Fruit fly (Drosophila melanogaster) whole organism, embryonic: ENCODE data around the gene CG14856.
A peak's percentile ranks its signal among the peaks of the same experiment; 100 is the strongest.

Experiments
- Asciz ChIP-seq: fragments of 200-800 bp; sonication (Bioruptor generic); optimal IDR thresholded peaks from 2 replicates; lab custom pipeline; 2017; ENCODE audit warnings: missing biosample characterization, mild to moderate bottlenecking, missing genetic modification characterization, missing genetic modification reagents
- CG11504 ChIP-seq: fragments of 200-800 bp; sonication (Bioruptor generic); optimal IDR thresholded peaks from 3 replicates; lab custom pipeline; 2019; ENCODE audit warnings: missing biosample characterization, mild to moderate bottlenecking, missing genetic modification characterization, moderate library complexity
- CG12391 ChIP-seq: fragments of 200-800 bp; sonication (Bioruptor generic); optimal IDR thresholded peaks from 3 replicates; lab custom pipeline; 2018; ENCODE audit warnings: missing biosample characterization, mild to moderate bottlenecking, missing genetic modification characterization, moderate library complexity
- CG13287 ChIP-seq: fragments of 200-800 bp; sonication (Bioruptor generic); IDR thresholded peaks from 2 replicates; pipeline ENCODE4 v1.3.6; 2022; ENCODE audit warnings: missing biosample characterization, missing genetic modification characterization; ENCODE audit not compliant: partially characterized antibody
- CG13624 ChIP-seq: fragments of 200-800 bp; sonication (Bioruptor generic); optimal IDR thresholded peaks from 2 replicates; lab custom pipeline; 2016; ENCODE audit warnings: missing biosample characterization, missing genetic modification characterization
- CG14050 ChIP-seq: fragments of 200-800 bp; sonication (Bioruptor generic); IDR thresholded peaks from 3 replicates; pipeline ENCODE4 v1.3.6; 2022; ENCODE audit warnings: missing biosample characterization, missing genetic modification characterization
- CG14667 ChIP-seq: fragments of 200-800 bp; sonication (Bioruptor generic); IDR thresholded peaks from 2 replicates; pipeline ENCODE4 v1.3.6; 2022; ENCODE audit warnings: missing biosample characterization, missing genetic modification characterization
- CG15073 ChIP-seq: fragments of 200-800 bp; sonication (Bioruptor generic); optimal IDR thresholded peaks from 2 replicates; lab custom pipeline; 2016; ENCODE audit warnings: missing biosample characterization, missing genetic modification characterization
- CG17361 ChIP-seq: fragments of 200-800 bp; sonication (Bioruptor generic); IDR thresholded peaks from 3 replicates; pipeline ENCODE4 v1.3.6; 2022; ENCODE audit warnings: missing biosample characterization, missing genetic modification characterization
- CG1832 ChIP-seq: fragments of 200-800 bp; sonication (Bioruptor generic); optimal IDR thresholded peaks from 2 replicates; lab custom pipeline; 2017; ENCODE audit warnings: missing biosample characterization, mild to moderate bottlenecking, missing genetic modification characterization, inconsistent platforms
- CG18599 ChIP-seq: fragments of 200-800 bp; sonication (Bioruptor generic); optimal IDR thresholded peaks from 3 replicates; lab custom pipeline; 2017; ENCODE audit warnings: missing biosample characterization, missing genetic modification characterization, mild to moderate bottlenecking, moderate library complexity, missing genetic modification reagents
- CG32772 ChIP-seq: fragments of 200-800 bp; sonication (Bioruptor generic); IDR thresholded peaks from 2 replicates; pipeline ENCODE4 v1.3.6; 2022; ENCODE audit warnings: missing biosample characterization, missing genetic modification characterization
- CG4707 ChIP-seq: fragments of 200-800 bp; sonication (Bioruptor generic); optimal IDR thresholded peaks from 2 replicates; lab custom pipeline; 2018; ENCODE audit warnings: missing biosample characterization, mild to moderate bottlenecking, missing genetic modification characterization, moderate library complexity
- CG6765 ChIP-seq: fragments of 200-800 bp; sonication (Bioruptor generic); optimal IDR thresholded peaks from 3 replicates; lab custom pipeline; 2017; ENCODE audit warnings: missing biosample characterization, mild to moderate bottlenecking, missing genetic modification characterization
- CG7556 ChIP-seq: fragments of 200-800 bp; sonication (Bioruptor generic); optimal IDR thresholded peaks from 2 replicates; lab custom pipeline; 2017; ENCODE audit warnings: missing biosample characterization, mild to moderate bottlenecking, missing genetic modification characterization
- CG8281 ChIP-seq: fragments of 200-800 bp; sonication (Bioruptor generic); optimal IDR thresholded peaks from 2 replicates; lab custom pipeline; 2018; ENCODE audit warnings: missing biosample characterization, mild to moderate bottlenecking, missing genetic modification characterization, moderate library complexity
- CG9437 ChIP-seq: fragments of 200-800 bp; sonication (Bioruptor generic); optimal IDR thresholded peaks from 2 replicates; lab custom pipeline; 2018; ENCODE audit warnings: missing biosample characterization, mild to moderate bottlenecking, missing genetic modification characterization
- CG9727 ChIP-seq: fragments of 200-800 bp; sonication (Bioruptor generic); optimal IDR thresholded peaks from 3 replicates; lab custom pipeline; 2017; ENCODE audit warnings: missing biosample characterization, mild to moderate bottlenecking, missing genetic modification characterization
- Drgx ChIP-seq: fragments of 200-800 bp; sonication (Bioruptor generic); IDR thresholded peaks from 2 replicates; pipeline ENCODE4 v1.3.6; 2022; ENCODE audit warnings: missing biosample characterization, missing genetic modification characterization
- Ets65A ChIP-seq: fragments of 200-800 bp; sonication (Bioruptor generic); peaks from one replicate; lab custom pipeline; 2016; ENCODE audit warnings: missing biosample characterization, missing genetic modification characterization
- Hr3 ChIP-seq: fragments of 200-800 bp; sonication (Bioruptor generic); optimal IDR thresholded peaks from 3 replicates; lab custom pipeline; 2016; ENCODE audit warnings: missing biosample characterization, missing genetic modification characterization
- Kr ChIP-seq: fragments of 200-800 bp; sonication (Bioruptor generic); optimal IDR thresholded peaks from 2 replicates; lab custom pipeline; 2017; ENCODE audit warnings: missing biosample characterization, mild to moderate bottlenecking, missing genetic modification characterization
- MTF-1 ChIP-seq: fragments of 200-800 bp; sonication (Bioruptor generic); optimal IDR thresholded peaks from 2 replicates; lab custom pipeline; 2018; ENCODE audit warnings: missing biosample characterization, mild to moderate bottlenecking, missing genetic modification characterization, borderline replicate concordance
- NC2β ChIP-seq: fragments of 200-800 bp; sonication (Bioruptor generic); optimal IDR thresholded peaks from 2 replicates; lab custom pipeline; 2016; ENCODE audit warnings: missing biosample characterization, missing genetic modification characterization
- NfI ChIP-seq: fragments of 200-800 bp; sonication (Bioruptor generic); optimal IDR thresholded peaks from 3 replicates; lab custom pipeline; 2018; ENCODE audit warnings: missing biosample characterization, mild to moderate bottlenecking, missing genetic modification characterization, moderate library complexity
- Opbp ChIP-seq: fragments of 200-800 bp; sonication (Bioruptor generic); IDR thresholded peaks from 3 replicates; pipeline ENCODE4 v1.3.6; 2022; ENCODE audit warnings: missing biosample characterization, missing genetic modification characterization; ENCODE audit not compliant: partially characterized antibody
- Sin3A ChIP-seq: fragments of >200 bp; optimal IDR thresholded peaks from 2 replicates; lab custom pipeline; 2018
- Sox102F ChIP-seq: fragments of 200-800 bp; sonication (Bioruptor generic); optimal IDR thresholded peaks from 2 replicates; lab custom pipeline; 2018; ENCODE audit warnings: missing biosample characterization, mild to moderate bottlenecking, missing genetic modification characterization, moderate library complexity
- az2 ChIP-seq: fragments of 200-800 bp; sonication (Bioruptor generic); optimal IDR thresholded peaks from 3 replicates; lab custom pipeline; 2016; ENCODE audit warnings: missing biosample characterization, missing genetic modification characterization
- bsh ChIP-seq, 2 experiments: fragments of 200-800 bp; sonication (Bioruptor generic); optimal IDR thresholded peaks; 2 replicates each; lab custom pipeline; 2017 to 2018; ENCODE audit warnings: mild to moderate bottlenecking in 2 of 2, missing biosample characterization in 2 of 2, missing genetic modification characterization in 2 of 2, moderate library complexity in 1 of 2
- crol ChIP-seq: fragments of 200-800 bp; sonication (Bioruptor generic); IDR thresholded peaks from 2 replicates; pipeline ENCODE4 v1.3.6; 2022; ENCODE audit warnings: missing biosample characterization, missing genetic modification characterization
- crp ChIP-seq, 2 experiments: fragments of 200-800 bp; sonication (Bioruptor generic); optimal IDR thresholded peaks; 2 replicates in 1 of 2; 3 replicates in 1 of 2; lab custom pipeline; 2017; ENCODE audit warnings: missing biosample characterization in 2 of 2, missing genetic modification characterization in 2 of 2, mild to moderate bottlenecking in 1 of 2, moderate library complexity in 1 of 2
- disco-r ChIP-seq: fragments of 200-800 bp; sonication (Bioruptor generic); optimal IDR thresholded peaks from 2 replicates; lab custom pipeline; 2016; ENCODE audit warnings: missing biosample characterization, missing genetic modification characterization
- gcm ChIP-seq: fragments of 200-800 bp; sonication (Bioruptor generic); optimal IDR thresholded peaks from 2 replicates; lab custom pipeline; 2019; ENCODE audit warnings: missing biosample characterization, mild to moderate bottlenecking, missing genetic modification characterization, moderate library complexity
- p53 ChIP-seq: fragments of 200-800 bp; sonication (Bioruptor generic); optimal IDR thresholded peaks from 2 replicates; lab custom pipeline; 2016; ENCODE audit warnings: missing biosample characterization, missing genetic modification characterization
- rib ChIP-seq: fragments of 200-800 bp; sonication (Bioruptor generic); IDR thresholded peaks from 2 replicates; pipeline ENCODE4 v1.3.6; 2022; ENCODE audit warnings: missing biosample characterization, missing genetic modification characterization
- salm ChIP-seq: fragments of 200-800 bp; sonication (Bioruptor generic); optimal IDR thresholded peaks from 2 replicates; lab custom pipeline; 2018; ENCODE audit warnings: missing biosample characterization, mild to moderate bottlenecking, missing genetic modification characterization
- schlank ChIP-seq: fragments of 200-800 bp; sonication (Bioruptor generic); optimal IDR thresholded peaks from 2 replicates; lab custom pipeline; 2018; ENCODE audit warnings: missing biosample characterization, mild to moderate bottlenecking, missing genetic modification characterization
- so ChIP-seq: fragments of 200-800 bp; sonication (Bioruptor generic); IDR thresholded peaks from 3 replicates; pipeline ENCODE4 v1.3.6; 2022; ENCODE audit warnings: missing biosample characterization, missing genetic modification characterization
- stc ChIP-seq: fragments of 200-800 bp; sonication (Bioruptor generic); IDR thresholded peaks from 2 replicates; pipeline ENCODE4 v1.3.6; 2022; ENCODE audit warnings: missing biosample characterization, missing genetic modification characterization
- trh ChIP-seq: fragments of 200-800 bp; sonication (Bioruptor generic); optimal IDR thresholded peaks from 2 replicates; lab custom pipeline; 2016; ENCODE audit warnings: missing biosample characterization, missing genetic modification characterization
- usp ChIP-seq: fragments of >200 bp; optimal IDR thresholded peaks from 2 replicates; lab custom pipeline; 2017; ENCODE audit warnings: missing biosample characterization, missing genetic modification characterization
- wek ChIP-seq: fragments of 200-800 bp; sonication (Bioruptor generic); optimal IDR thresholded peaks from 3 replicates; lab custom pipeline; 2018; ENCODE audit warnings: missing biosample characterization, mild to moderate bottlenecking, missing genetic modification characterization, moderate library complexity
- zen ChIP-seq: fragments of 200-800 bp; sonication (Bioruptor generic); optimal IDR thresholded peaks from 3 replicates; lab custom pipeline; 2018; ENCODE audit warnings: missing biosample characterization, mild to moderate bottlenecking, missing genetic modification characterization, moderate library complexity

Gene CG14856

DNA sequence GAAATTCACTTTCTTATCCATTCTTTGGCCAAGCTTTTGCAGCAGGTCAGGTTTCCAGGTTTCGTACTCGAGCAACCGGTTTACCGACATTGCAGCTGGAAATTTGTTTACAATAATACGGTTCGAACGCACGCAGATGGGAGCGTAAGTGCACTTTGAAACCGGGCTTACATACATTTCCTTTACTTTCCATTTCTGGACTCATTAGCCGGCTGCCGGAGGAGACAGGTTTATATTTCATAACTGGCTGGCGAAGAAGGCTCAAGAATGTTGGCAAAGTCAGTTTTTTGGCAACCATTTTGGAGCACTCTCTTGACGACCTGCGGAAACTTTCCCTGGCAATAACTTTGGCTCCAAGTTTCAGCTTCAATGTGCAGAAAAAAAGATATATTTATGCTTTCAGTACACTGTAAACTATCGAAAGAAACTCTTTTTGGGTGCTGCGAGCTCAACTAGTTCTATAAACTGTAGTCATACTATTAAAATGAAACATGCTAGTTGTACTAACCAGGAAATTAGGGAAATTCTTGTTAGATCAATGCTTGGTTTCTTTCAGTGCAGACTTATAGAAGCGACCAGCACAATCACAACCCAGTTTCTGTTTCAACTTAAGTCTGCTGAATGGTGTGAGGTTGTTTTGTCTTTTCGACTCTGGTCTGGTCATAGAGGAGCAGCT is 48.3 kb downstream of the CG14856 start (continued):
- no peak for TF ChIP-seq disco-r
- peak; percentile 8 for TF ChIP-seq CG11504 (tag; lab: Kevin White, UChicago)
- TF ChIP-seq CG13624 (GFP tag; lab: Kevin White, UChicago) = no peak
- TF ChIP-seq Hr3 (GFP tag; lab: Kevin White, UChicago) = no peak
- no peak for TF ChIP-seq usp (GFP tag; lab: Kevin White, UChicago)
- no peak for TF ChIP-seq CG4707 (GFP tag; lab: Kevin White, UChicago)
- TF ChIP-seq CG15073 (GFP tag; lab: Kevin White, UChicago) = no peak
- TF ChIP-seq CG9727 = no peak
- TF ChIP-seq p53 = no peak
- TF ChIP-seq wek (GFP tag; lab: Kevin White, UChicago) = no peak
- no peak for TF ChIP-seq Sin3A (lab: Kevin White, UChicago)
- TF ChIP-seq trh (GFP tag; lab: Kevin White, UChicago) = no peak
- TF ChIP-seq CG1832 = no peak
- no peak for TF ChIP-seq gcm (GFP tag; lab: Kevin White, UChicago)
- TF ChIP-seq CG9437 (GFP tag; lab: Kevin White, UChicago) = no peak
- TF ChIP-seq Kr (GFP tag; lab: Kevin White, UChicago) = no peak
- TF ChIP-seq stc (GFP tag; lab: Robert Waterston, UW) = no peak
- peak; percentile 50 for TF ChIP-seq Sox102F (GFP tag; lab: Kevin White, UChicago)
- no peak for TF ChIP-seq zen (tag; lab: Kevin White, UChicago)
- TF ChIP-seq CG12391 (tag; lab: Kevin White, UChicago) = no peak
- peak; percentile 74 for TF ChIP-seq Ets65A (GFP tag; lab: Kevin White, UChicago)
- TF ChIP-seq CG32772 (GFP tag; lab: Robert Waterston, UW) = 0 out of 2 replicates have a peak, but pooled peaks have one; percentile 30
- no peak for TF ChIP-seq CG14667
- peak; percentile 17; the same call in 1 of the 3 replicates for TF ChIP-seq so (GFP tag; lab: Robert Waterston, UW)
- no peak for TF ChIP-seq crp (GFP tag; optimal IDR thresholded peaks at IDR 0.05; lab: Kevin White, UChicago)
- no peak for TF ChIP-seq rib (GFP tag; lab: Robert Waterston, UW)
- no peak for TF ChIP-seq NC2β
- TF ChIP-seq az2 (GFP tag; lab: Kevin White, UChicago) = no peak
- no peak for TF ChIP-seq Opbp (GFP tag; lab: Robert Waterston, UW)
- no peak for TF ChIP-seq schlank
- no peak for TF ChIP-seq CG7556 (GFP tag; lab: Kevin White, UChicago)
- no peak for TF ChIP-seq CG13287 (GFP tag; lab: Robert Waterston, UW)

DNA sequence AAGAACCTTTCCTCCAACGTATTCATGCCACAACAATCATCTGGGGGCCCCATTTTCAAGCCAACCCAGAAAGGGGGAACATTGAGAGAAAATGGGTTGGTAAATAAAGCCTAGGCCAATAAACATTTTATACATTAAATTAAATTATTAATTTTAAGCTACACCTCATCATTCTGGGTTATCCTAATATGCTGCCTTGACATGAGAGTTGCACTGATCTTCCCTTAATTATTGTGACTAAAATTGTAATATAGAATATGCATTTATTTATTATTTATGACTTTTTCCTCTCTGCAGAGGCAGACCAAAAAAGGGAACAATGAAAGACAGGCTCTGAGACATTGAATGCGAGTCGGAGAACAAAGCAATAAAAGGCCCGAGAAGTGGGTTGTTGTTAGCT is 49.1 kb downstream of the CG14856 start:
- TF ChIP-seq Drgx (GFP tag; lab: Robert Waterston, UW) = peak; percentile 40; the same call in 1 of the 2 replicates
- peak in 1 of 2 experiments; percentile 44 for TF ChIP-seq bsh (GFP tag; optimal IDR thresholded peaks at IDR 0.05; lab: Kevin White, UChicago)
- no peak for TF ChIP-seq crol (GFP tag; lab: Robert Waterston, UW)
- no peak for TF ChIP-seq CG6765
- TF ChIP-seq CG12391 (tag; lab: Kevin White, UChicago) = no peak
- no peak for TF ChIP-seq salm (tag; lab: Kevin White, UChicago)
- no peak for TF ChIP-seq Asciz (GFP tag; lab: Kevin White, UChicago)
- no peak for TF ChIP-seq Hr3 (GFP tag; lab: Kevin White, UChicago)
- TF ChIP-seq CG8281 = no peak
- no peak for TF ChIP-seq CG17361 (GFP tag; lab: Robert Waterston, UW)
- TF ChIP-seq NfI (GFP tag; lab: Kevin White, UChicago) = no peak
- TF ChIP-seq CG14050 (GFP tag; lab: Robert Waterston, UW) = no peak
- no peak for TF ChIP-seq MTF-1 (GFP tag; lab: Kevin White, UChicago)
- no peak for TF ChIP-seq CG18599 (GFP tag; lab: Kevin White, UChicago)
